Worm (Caenorhabditis elegans) whole organism, L4/young adult: Measurements from ENCODE around the gene C27D6.3.

ENCODE experiments used
- W03F9.2 ChIP-seq: fragments of 150-350 bp; optimal IDR thresholded peaks from 2 replicates; lab custom pipeline; 2014; ENCODE audit warnings: missing biosample characterization, missing genetic modification characterization
- dao-5 ChIP-seq: sonication (generic microtip); optimal IDR thresholded peaks from 2 replicates; lab custom pipeline; 2016; ENCODE audit warnings: missing genotype, missing genetic modification characterization, moderate library complexity, missing compliant biosample characterization
- him-1 ChIP-seq: sonication (generic microtip); optimal IDR thresholded peaks from 2 replicates; lab custom pipeline; 2016; ENCODE audit warnings: missing genotype, missing genetic modification reagents, missing genetic modification characterization, missing compliant biosample characterization

DNA sequence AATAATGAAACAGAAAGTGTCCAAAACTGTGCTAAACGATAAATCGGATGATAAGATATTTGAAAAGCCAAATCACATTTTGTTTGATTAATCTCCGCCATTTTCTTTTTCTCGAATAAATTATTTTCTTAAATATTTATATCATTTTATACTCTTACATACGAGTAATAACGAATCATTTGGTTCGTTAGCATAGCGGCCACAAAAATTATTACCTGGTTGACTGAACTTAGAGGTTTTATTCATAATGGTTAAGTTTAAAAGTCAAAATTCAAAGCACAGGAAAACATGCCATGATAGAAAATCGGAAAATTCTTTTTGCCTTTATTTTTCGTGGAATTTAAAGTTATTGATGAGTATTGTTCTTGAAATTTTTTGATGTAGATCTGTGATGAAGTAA is 11.0 kb downstream of the C27D6.3 start, which contains the start of gene srb-5:
- TF ChIP-seq him-1 (tag; lab: Kevin White, UChicago) = no peak
- TF ChIP-seq dao-5 (tag; lab: Kevin White, UChicago) = no peak
- TF ChIP-seq W03F9.2 (tag; lab: Kevin White, UChicago) = no peak
